Worm (Caenorhabditis elegans): Measurements from ENCODE around the gene cha-1.

ce11 chrIV:3667796-3668195 is 43.3 kb upstream of the cha-1 start:
- TF ChIP-seq unc-62 (GFP tag; optimal IDR thresholded peaks at IDR 0.05): no peak
- TF ChIP-seq nhr-76 (tag; optimal IDR thresholded peaks at IDR 0.05): no peak
- no peak for TF ChIP-seq elt-1 (tag; optimal IDR thresholded peaks at IDR 0.05; ENCODE audit: borderline replicate concordance, insufficient read depth)
- no peak for TF ChIP-seq snpc-4 (tag; optimal IDR thresholded peaks at IDR 0.05)
- TF ChIP-seq flh-1 (GFP tag; optimal IDR thresholded peaks at IDR 0.05): no peak
- TF ChIP-seq unc-39 (tag; optimal IDR thresholded peaks at IDR 0.05): no peak
- no peak for TF ChIP-seq ztf-11 (tag; optimal IDR thresholded peaks at IDR 0.05)
- TF ChIP-seq mep-1 (tag; optimal IDR thresholded peaks at IDR 0.05): no peak
- no peak for TF ChIP-seq lin-13 (tag; optimal IDR thresholded peaks at IDR 0.05)
- no peak for TF ChIP-seq pha-4 (tag; optimal IDR thresholded peaks at IDR 0.05)
- TF ChIP-seq cnd-1 (tag; optimal IDR thresholded peaks at IDR 0.05): no peak
